Worm (Caenorhabditis elegans) whole organism, L4 larva: Measurements from ENCODE around the gene toc-1.
A peak's percentile ranks its signal among the peaks of the same experiment; 100 is the strongest.

Experiments used
- D1046.2 ChIP-seq: fragments of 200-800 bp; sonication (Bioruptor generic); IDR thresholded peaks from 2 replicates; pipeline ENCODE4 v1.3.6; 2022; ENCODE audit warnings: missing genetic modification characterization, missing compliant biosample characterization
- F10B5.3 ChIP-seq: sonication (generic microtip); optimal IDR thresholded peaks from 2 replicates; lab custom pipeline; 2016; ENCODE audit warnings: mild to moderate bottlenecking, missing genetic modification characterization, missing compliant biosample characterization
- F49E8.2 ChIP-seq: sonication (generic microtip); optimal IDR thresholded peaks from 2 replicates; lab custom pipeline; 2016; ENCODE audit warnings: missing compliant biosample characterization, mild to moderate bottlenecking, missing genetic modification characterization, borderline replicate concordance
- T20F7.1 ChIP-seq: fragments of 200-800 bp; sonication (Bioruptor generic); optimal IDR thresholded peaks from 2 replicates; lab custom pipeline; 2018; ENCODE audit warnings: mild to moderate bottlenecking, missing genetic modification characterization, missing compliant biosample characterization
- T26A8.4 ChIP-seq: fragments of 200-800 bp; sonication (Bioruptor generic); IDR thresholded peaks from 2 replicates; pipeline ENCODE4 v1.3.6; 2022; ENCODE audit warnings: missing genetic modification characterization, missing compliant biosample characterization
- Y105C5A.15 ChIP-seq: fragments of 200-800 bp; sonication (Bioruptor generic); IDR thresholded peaks from 2 replicates; pipeline ENCODE4 v1.3.6; 2022; ENCODE audit warnings: missing genetic modification characterization, missing compliant biosample characterization
- Y75B8A.6 ChIP-seq: fragments of 200-800 bp; sonication (Bioruptor generic); IDR thresholded peaks from 2 replicates; pipeline ENCODE4 v1.3.6; 2022; ENCODE audit warnings: missing genetic modification reagents, missing genetic modification characterization, missing compliant biosample characterization
- arid-1 ChIP-seq: fragments of 200-800 bp; sonication (Bioruptor generic); conservative IDR thresholded peaks from 2 replicates; pipeline ENCODE4 v1.3.6; 2022; ENCODE audit warnings: missing genetic modification reagents, missing genetic modification characterization, missing compliant biosample characterization
- ceh-82 ChIP-seq: sonication (generic microtip); optimal IDR thresholded peaks from 2 replicates; lab custom pipeline; 2017; ENCODE audit warnings: missing biosample characterization, missing genetic modification characterization
- ces-1 ChIP-seq: fragments of 150-350 bp; sonication (generic microtip); optimal IDR thresholded peaks from 4 replicates; lab custom pipeline; 2014; ENCODE audit warnings: missing biosample characterization, missing genetic modification reagents, missing genetic modification characterization
- daf-19 ChIP-seq: fragments of 200-800 bp; sonication (Bioruptor generic); conservative IDR thresholded peaks from 2 replicates; pipeline ENCODE4 v1.3.6; 2022; ENCODE audit warnings: missing genetic modification characterization, missing compliant biosample characterization
- dmd-6 ChIP-seq: fragments of 200-800 bp; sonication (Bioruptor generic); IDR thresholded peaks from 2 replicates; pipeline ENCODE4 v1.3.6; 2022; ENCODE audit warnings: missing genetic modification reagents, missing genetic modification characterization, missing compliant biosample characterization
- dmd-9 ChIP-seq: fragments of 200-800 bp; sonication (Bioruptor generic); IDR thresholded peaks from 2 replicates; pipeline ENCODE4 v1.3.6; 2022; ENCODE audit warnings: missing genetic modification reagents, missing genetic modification characterization, missing compliant biosample characterization
- dpl-1 ChIP-seq: fragments of 150-350 bp; optimal IDR thresholded peaks from 2 replicates; lab custom pipeline; 2014; ENCODE audit warnings: missing biosample characterization, missing genetic modification reagents, missing genetic modification characterization
- dve-1 ChIP-seq: sonication (generic microtip); optimal IDR thresholded peaks from 2 replicates; lab custom pipeline; 2017; ENCODE audit warnings: antibody characterized with exemption, mild to moderate bottlenecking, missing genetic modification characterization, missing compliant biosample characterization; ENCODE audit not compliant: insufficient read depth
- egl-43 ChIP-seq: fragments of 200-800 bp; sonication (Bioruptor generic); IDR thresholded peaks from 2 replicates; pipeline ENCODE4 v1.3.6; 2022; ENCODE audit warnings: missing genetic modification reagents, missing genetic modification characterization, missing compliant biosample characterization
- gei-8 ChIP-seq: fragments of 200-800 bp; sonication (Bioruptor generic); optimal IDR thresholded peaks from 2 replicates; lab custom pipeline; 2018; ENCODE audit warnings: mild to moderate bottlenecking, missing genetic modification characterization, missing compliant biosample characterization
- hlh-30 ChIP-seq: sonication (generic microtip); optimal IDR thresholded peaks from 2 replicates; lab custom pipeline; 2017; ENCODE audit warnings: antibody characterized with exemption, mild to moderate bottlenecking, missing genetic modification characterization, missing compliant biosample characterization; ENCODE audit not compliant: insufficient read depth
- jun-1 ChIP-seq: fragments of 150-350 bp; optimal IDR thresholded peaks from 2 replicates; lab custom pipeline; 2014; ENCODE audit warnings: missing biosample characterization, missing genetic modification reagents, missing genetic modification characterization
- lin-29 ChIP-seq: fragments of 200-800 bp; sonication (Bioruptor generic); IDR thresholded peaks from 2 replicates; pipeline ENCODE4 v1.3.6; 2022; ENCODE audit warnings: missing genetic modification reagents, missing genetic modification characterization, missing compliant biosample characterization
- mxl-2 ChIP-seq: fragments of 200-800 bp; sonication (Bioruptor generic); conservative IDR thresholded peaks from 2 replicates; pipeline ENCODE4 v1.3.6; 2022; ENCODE audit warnings: missing genetic modification reagents, missing genetic modification characterization, missing compliant biosample characterization
- mxl-3 ChIP-seq: fragments of 200-800 bp; sonication (Bioruptor generic); optimal IDR thresholded peaks from 2 replicates; lab custom pipeline; 2018; ENCODE audit warnings: mild to moderate bottlenecking, missing genetic modification characterization, missing compliant biosample characterization
- nhr-10 ChIP-seq: fragments of 150-350 bp; optimal IDR thresholded peaks from 2 replicates; lab custom pipeline; 2014; ENCODE audit warnings: missing biosample characterization, missing genetic modification characterization
- nhr-237 ChIP-seq: sonication (generic microtip); optimal IDR thresholded peaks from 2 replicates; lab custom pipeline; 2017; ENCODE audit warnings: missing biosample characterization, missing genetic modification characterization
- nhr-28 ChIP-seq: fragments of 150-350 bp; optimal IDR thresholded peaks from 2 replicates; lab custom pipeline; 2014; ENCODE audit warnings: missing biosample characterization, missing genetic modification characterization
- nhr-42 ChIP-seq: fragments of 200-800 bp; sonication (Bioruptor generic); IDR thresholded peaks from 2 replicates; pipeline ENCODE4 v1.3.6; 2022; ENCODE audit warnings: missing genetic modification characterization, missing compliant biosample characterization
- nhr-6 ChIP-seq: fragments of 150-350 bp; optimal IDR thresholded peaks from 2 replicates; lab custom pipeline; 2014; ENCODE audit warnings: missing biosample characterization, missing genetic modification characterization
- nhr-76 ChIP-seq: fragments of 150-350 bp; optimal IDR thresholded peaks from 2 replicates; lab custom pipeline; 2014; ENCODE audit warnings: missing biosample characterization, missing genetic modification characterization
- nhr-77 ChIP-seq: fragments of 150-350 bp; optimal IDR thresholded peaks from 2 replicates; lab custom pipeline; 2014; ENCODE audit warnings: missing biosample characterization, missing genetic modification characterization
- sdz-12 ChIP-seq: fragments of 200-800 bp; sonication (Bioruptor generic); optimal IDR thresholded peaks from 2 replicates; lab custom pipeline; 2018; ENCODE audit warnings: mild to moderate bottlenecking, missing genetic modification characterization, missing compliant biosample characterization
- set-16 ChIP-seq: fragments of 200-800 bp; sonication (Bioruptor generic); IDR thresholded peaks from 2 replicates; pipeline ENCODE4 v1.3.6; 2022; ENCODE audit warnings: missing genetic modification reagents, missing genetic modification characterization, missing compliant biosample characterization
- tag-97 ChIP-seq: fragments of 200-800 bp; sonication (Bioruptor generic); IDR thresholded peaks from 2 replicates; pipeline ENCODE4 v1.3.6; 2022; ENCODE audit warnings: missing genetic modification characterization, missing compliant biosample characterization
- unc-62 ChIP-seq, 3 experiments: fragments of 150-350 bp in 1 of 3; sonication (generic microtip); optimal IDR thresholded peaks in 2 of 3; peaks in 1 of 3; 1 replicate in 1 of 3; 2 replicates in 2 of 3; lab custom pipeline; 2014 to 2017; ENCODE audit warnings: missing biosample characterization in 3 of 3, missing genetic modification characterization in 3 of 3, missing genetic modification reagents in 3 of 3, missing genotype in 1 of 3

Gene toc-1

DNA sequence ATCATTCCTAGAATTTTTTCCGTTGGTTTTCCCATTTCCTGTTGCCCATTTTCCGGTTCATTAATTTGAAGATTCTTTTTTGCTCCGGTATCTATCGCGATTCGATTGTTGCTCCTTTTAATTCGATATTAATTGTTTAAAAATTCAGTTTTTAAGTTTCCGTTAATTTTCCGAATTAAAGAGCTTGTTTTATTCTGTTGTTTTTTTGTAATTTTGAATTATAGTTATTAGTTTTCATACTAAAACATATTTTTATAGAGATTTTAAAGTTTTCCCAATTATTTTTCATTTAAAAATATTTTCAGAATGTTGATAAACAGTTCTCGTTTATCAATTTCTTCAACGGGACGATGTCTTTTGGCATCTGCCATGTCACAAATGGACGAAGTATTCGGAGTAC, 40.7 kb upstream of the toc-1 start, which contains the start of gene mrps-26:
mrps-26 (plus strand) TSS at position 301 of the 400 bp plus-strand sequence.
- TF ChIP-seq nhr-6 (tag; lab: Kevin White, UChicago) (no peak), dpl-1 (GFP tag; lab: Kevin White, UChicago) (no peak), ces-1 (no peak), mxl-3 (no peak), nhr-237 (no peak), nhr-28 (tag; lab: Kevin White, UChicago) (no peak), lin-29 (GFP tag; lab: Robert Waterston, UW) (no peak), Y75B8A.6 (GFP tag; lab: Robert Waterston, UW) (no peak), dmd-9 (no peak), dve-1 (tag; lab: Kevin White, UChicago) (no peak), T26A8.4 (GFP tag; lab: Robert Waterston, UW) (no peak), D1046.2 (GFP tag; lab: Robert Waterston, UW) (no peak), Y105C5A.15 (GFP tag; lab: Robert Waterston, UW) (no peak), ceh-82 (tag; lab: Kevin White, UChicago) (no peak)

DNA sequence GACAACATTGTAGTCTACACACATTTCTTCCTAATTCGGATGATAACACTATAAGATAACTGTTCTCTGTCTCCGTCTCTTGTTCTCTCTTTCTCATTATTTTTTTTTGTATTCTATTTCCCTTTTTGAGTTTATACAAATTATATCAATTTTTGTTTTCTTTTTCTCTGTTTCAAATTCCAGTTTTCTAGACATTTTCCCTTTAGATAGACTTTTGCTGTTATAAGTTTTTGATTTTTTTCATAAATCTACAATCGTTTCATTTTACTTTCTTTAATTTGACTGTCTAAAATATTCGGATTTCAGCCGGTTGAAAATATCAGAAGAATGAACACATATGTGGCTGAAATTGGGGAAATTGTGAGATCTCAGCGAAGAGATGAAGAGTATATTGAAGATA, 38.9 kb upstream of the toc-1 start, which contains the start of gene prx-10:
prx-10 (plus strand) TSS at position 301 of the 400 bp plus-strand sequence.
- TF ChIP-seq nhr-28 (tag; lab: Kevin White, UChicago) (peak; percentile 79), nhr-76 (tag; lab: Kevin White, UChicago) (no peak)

DNA sequence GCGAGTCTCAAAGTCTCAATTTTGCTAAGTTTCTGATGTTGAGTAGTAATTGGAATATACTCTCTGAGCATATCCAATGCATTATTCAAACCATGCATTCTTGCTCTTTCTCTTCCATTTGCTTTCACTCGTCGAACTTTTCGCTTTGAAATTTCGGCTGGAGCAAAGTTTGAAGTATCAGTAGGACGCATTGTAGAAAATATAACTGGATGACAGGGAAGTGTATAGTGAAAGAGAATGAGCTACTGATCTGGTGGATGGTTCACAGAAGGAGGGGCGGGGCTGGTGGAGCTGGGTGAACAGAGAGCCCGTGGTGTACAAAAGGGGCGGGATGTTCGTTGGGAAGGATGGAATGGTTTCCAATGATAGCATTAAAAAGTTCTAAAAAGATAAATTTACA, 33.2 kb upstream of the toc-1 start:
- TF ChIP-seq F49E8.2 = no peak
- no peak for TF ChIP-seq set-16
- TF ChIP-seq jun-1 (tag; lab: Kevin White, UChicago) = no peak
- TF ChIP-seq nhr-10 (tag; lab: Kevin White, UChicago) = no peak

DNA sequence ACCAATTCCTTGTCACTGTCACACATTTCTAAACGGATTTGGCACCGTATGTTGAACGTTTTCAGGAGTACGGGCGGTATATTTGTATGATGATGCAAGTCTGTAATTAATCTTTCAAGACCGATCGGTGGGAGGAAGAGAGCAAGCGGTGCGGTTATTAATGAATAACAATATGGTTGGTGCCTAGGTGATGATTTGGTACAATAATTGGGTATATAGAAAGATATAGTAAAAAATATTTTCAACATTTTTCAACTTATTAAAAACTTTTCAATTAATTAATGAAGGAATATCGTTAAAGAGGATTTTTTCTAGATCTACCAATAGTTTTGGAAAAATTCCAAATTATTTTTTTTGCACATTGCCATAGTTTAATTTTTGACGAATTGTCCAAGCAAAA, 30.5 kb upstream of the toc-1 start, which contains the start of gene cnd-1:
cnd-1 (minus strand) TSS at position 101 of the 400 bp plus-strand sequence.
- peak in 1 of 2 experiments; percentile 58 for TF ChIP-seq unc-62 (GFP tag; optimal IDR thresholded peaks at IDR 0.05 in 1 of 2; lab: Kevin White, UChicago)
- TF ChIP-seq unc-62 (tag; optimal IDR thresholded peaks at IDR 0.05; lab: Kevin White, UChicago) = no peak
- TF ChIP-seq dmd-6 (GFP tag; lab: Robert Waterston, UW) = no peak
- no peak for TF ChIP-seq gei-8 (GFP tag; lab: Kevin White, UChicago)

DNA sequence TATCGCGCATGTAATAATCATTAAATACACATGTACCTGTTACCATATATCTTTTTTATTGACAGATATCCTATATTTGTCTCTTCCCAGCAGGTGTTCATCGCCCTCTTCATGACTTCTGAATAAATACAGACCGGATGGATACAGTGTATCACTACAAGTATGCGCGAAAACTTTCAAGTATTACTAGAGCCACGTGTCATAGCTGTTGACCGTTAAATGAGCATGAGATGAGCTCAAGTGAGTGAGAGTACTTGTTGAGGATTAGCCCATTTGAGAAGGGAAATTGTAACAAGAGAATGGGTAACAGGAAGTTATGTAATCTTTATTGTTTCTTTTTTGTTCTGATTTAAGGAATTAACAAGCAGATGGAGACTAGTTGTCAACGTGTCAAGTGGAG, 30.0 kb upstream of the toc-1 start:
- TF ChIP-seq tag-97 (GFP tag; lab: Robert Waterston, UW) = no peak
- no peak for TF ChIP-seq nhr-77 (tag; lab: Kevin White, UChicago)
- no peak for TF ChIP-seq nhr-42
- TF ChIP-seq arid-1 (GFP tag; lab: Robert Waterston, UW) = no peak
- TF ChIP-seq hlh-30 (tag; lab: Kevin White, UChicago) = no peak
- TF ChIP-seq F10B5.3 (tag; lab: Kevin White, UChicago) = no peak
- no peak for TF ChIP-seq dmd-6 (GFP tag; lab: Robert Waterston, UW)
- TF ChIP-seq, all 104 proteins: peak for 0

DNA sequence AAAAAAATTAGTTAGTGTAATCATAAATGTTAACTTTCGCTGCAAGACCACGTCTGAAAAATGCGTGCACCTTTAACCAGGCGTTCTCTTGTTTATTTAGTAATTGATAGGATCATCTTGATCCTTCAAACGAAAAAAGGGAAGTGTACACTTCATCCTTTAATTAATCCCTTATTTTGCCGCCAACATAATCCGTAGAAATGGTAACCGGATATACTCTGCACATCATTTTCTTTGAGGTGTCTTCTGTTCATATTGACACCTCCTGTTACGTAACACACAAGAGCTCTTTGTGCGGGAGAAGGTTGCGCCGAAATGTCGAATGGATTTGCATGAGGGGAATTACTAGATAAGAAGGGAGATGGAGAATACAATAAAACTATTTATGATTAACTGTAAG, 26.3 kb upstream of the toc-1 start:
- peak in 1 of 2 experiments; percentile 8 for TF ChIP-seq unc-62 (GFP tag; optimal IDR thresholded peaks at IDR 0.05 in 1 of 2; lab: Kevin White, UChicago)
- TF ChIP-seq unc-62 (tag; optimal IDR thresholded peaks at IDR 0.05; lab: Kevin White, UChicago) = no peak
- TF ChIP-seq egl-43 (GFP tag; lab: Robert Waterston, UW) = no peak

DNA sequence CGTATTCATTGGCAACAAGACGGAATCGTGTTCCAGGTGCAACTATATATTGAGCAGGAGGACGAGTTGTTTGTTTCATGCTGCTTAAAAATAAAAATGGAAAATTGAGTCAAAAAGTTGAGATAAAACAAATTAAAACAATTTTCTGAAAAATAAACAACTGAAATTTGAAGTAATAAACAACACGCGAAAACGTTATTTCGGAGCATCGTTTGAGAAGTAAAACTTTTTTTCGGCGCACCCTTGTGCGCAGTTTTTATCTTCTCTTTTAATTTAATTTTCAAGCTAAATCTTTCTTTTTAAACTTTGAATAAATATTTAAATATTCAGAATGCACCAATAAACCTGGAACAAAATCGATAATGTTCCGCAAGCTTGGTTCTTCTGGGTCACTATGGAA, 20.9 kb upstream of the toc-1 start, which contains the start of the genes sumv-1 and gop-1:
sumv-1 (minus strand) TSS at position 80 of the 400 bp plus-strand sequence.
gop-1 (plus strand) TSS at position 331 of the 400 bp plus-strand sequence.
- TF ChIP-seq F49E8.2 (no peak), daf-19 (no peak), mxl-2 (GFP tag; lab: Robert Waterston, UW) (no peak), nhr-6 (tag; lab: Kevin White, UChicago) (no peak), sdz-12 (GFP tag; lab: Kevin White, UChicago) (no peak), T20F7.1 (peak; percentile 88)
